Worm (Caenorhabditis elegans) whole organism, L4 larva: ENCODE results near the gene Y43F8B.3.

Source experiments
- F44E2.7 ChIP-seq: fragments of 200-800 bp; sonication (Bioruptor generic); IDR thresholded peaks from 2 replicates; pipeline ENCODE4 v2.1.2; 2022; ENCODE audit warnings: missing genetic modification characterization, missing compliant biosample characterization
- R02D3.7 ChIP-seq: fragments of 150-350 bp; sonication (generic microtip); optimal IDR thresholded peaks from 3 replicates; lab custom pipeline; 2014; ENCODE audit warnings: missing biosample characterization, missing genetic modification characterization
- T20F7.1 ChIP-seq: fragments of 200-800 bp; sonication (Bioruptor generic); optimal IDR thresholded peaks from 2 replicates; lab custom pipeline; 2018; ENCODE audit warnings: mild to moderate bottlenecking, missing genetic modification characterization, missing compliant biosample characterization
- T26A8.4 ChIP-seq: fragments of 200-800 bp; sonication (Bioruptor generic); IDR thresholded peaks from 2 replicates; pipeline ENCODE4 v1.3.6; 2022; ENCODE audit warnings: missing genetic modification characterization, missing compliant biosample characterization
- Y5F2A.4 ChIP-seq: fragments of 200-800 bp; sonication (Bioruptor generic); optimal IDR thresholded peaks from 2 replicates; lab custom pipeline; 2018; ENCODE audit warnings: mild to moderate bottlenecking, missing genetic modification characterization, missing compliant biosample characterization
- Y75B8A.6 ChIP-seq: fragments of 200-800 bp; sonication (Bioruptor generic); IDR thresholded peaks from 2 replicates; pipeline ENCODE4 v1.3.6; 2022; ENCODE audit warnings: missing genetic modification reagents, missing genetic modification characterization, missing compliant biosample characterization
- aly-2 ChIP-seq: sonication (generic microtip); optimal IDR thresholded peaks from 2 replicates; lab custom pipeline; 2018; ENCODE audit warnings: missing biosample characterization, missing genetic modification characterization
- ama-1 ChIP-seq: fragments of 150-350 bp; optimal IDR thresholded peaks from 2 replicates; lab custom pipeline; 2014; ENCODE audit warnings: inconsistent platforms, mixed read lengths
- ceh-20 ChIP-seq: fragments of 200-800 bp; sonication (Bioruptor generic); IDR thresholded peaks from 2 replicates; pipeline ENCODE4 v1.3.6; 2022; ENCODE audit warnings: missing genetic modification reagents, missing genetic modification characterization, missing compliant biosample characterization
- ceh-28 ChIP-seq: fragments of 150-350 bp; optimal IDR thresholded peaks from 2 replicates; lab custom pipeline; 2014; ENCODE audit warnings: missing biosample characterization, missing genetic modification reagents, missing genetic modification characterization
- ceh-32 ChIP-seq: sonication (generic microtip); optimal IDR thresholded peaks from 2 replicates; lab custom pipeline; 2016; ENCODE audit warnings: mild to moderate bottlenecking, missing genetic modification characterization, missing compliant biosample characterization; ENCODE audit not compliant: poor library complexity
- daf-16 ChIP-seq, 3 experiments: sonication (generic microtip); optimal IDR thresholded peaks; 2 replicates each; lab custom pipeline; 2016 to 2017; ENCODE audit warnings: missing genetic modification characterization in 3 of 3, missing genetic modification reagents in 3 of 3, mild to moderate bottlenecking in 2 of 3, missing compliant biosample characterization in 2 of 3, missing biosample characterization in 1 of 3, moderate library complexity in 1 of 3
- daf-19 ChIP-seq: fragments of 200-800 bp; sonication (Bioruptor generic); conservative IDR thresholded peaks from 2 replicates; pipeline ENCODE4 v1.3.6; 2022; ENCODE audit warnings: missing genetic modification characterization, missing compliant biosample characterization
- dmd-9 ChIP-seq: fragments of 200-800 bp; sonication (Bioruptor generic); IDR thresholded peaks from 2 replicates; pipeline ENCODE4 v1.3.6; 2022; ENCODE audit warnings: missing genetic modification reagents, missing genetic modification characterization, missing compliant biosample characterization
- fkh-10 ChIP-seq: fragments of 150-350 bp; optimal IDR thresholded peaks from 2 replicates; lab custom pipeline; 2014; ENCODE audit warnings: missing biosample characterization, missing genetic modification reagents, missing genetic modification characterization
- fos-1 ChIP-seq: fragments of 150-350 bp; optimal IDR thresholded peaks from 2 replicates; lab custom pipeline; 2014; ENCODE audit warnings: missing biosample characterization, missing genetic modification characterization
- hif-1 ChIP-seq, 2 experiments: sonication (generic microtip); optimal IDR thresholded peaks; 2 replicates each; lab custom pipeline; 2016 to 2017; ENCODE audit warnings: missing compliant biosample characterization in 2 of 2, missing genetic modification characterization in 2 of 2, missing genetic modification reagents in 2 of 2, missing genotype in 2 of 2, mild to moderate bottlenecking in 1 of 2
- hlh-11 ChIP-seq: fragments of 200-800 bp; sonication (Bioruptor generic); optimal IDR thresholded peaks from 2 replicates; lab custom pipeline; 2018; ENCODE audit warnings: mild to moderate bottlenecking, missing genetic modification characterization, missing compliant biosample characterization
- hlh-30 ChIP-seq: sonication (generic microtip); optimal IDR thresholded peaks from 2 replicates; lab custom pipeline; 2017; ENCODE audit warnings: antibody characterized with exemption, mild to moderate bottlenecking, missing genetic modification characterization, missing compliant biosample characterization; ENCODE audit not compliant: insufficient read depth
- jun-1 ChIP-seq: fragments of 150-350 bp; optimal IDR thresholded peaks from 2 replicates; lab custom pipeline; 2014; ENCODE audit warnings: missing biosample characterization, missing genetic modification reagents, missing genetic modification characterization
- lim-7 ChIP-seq: fragments of 200-800 bp; sonication (Bioruptor generic); IDR thresholded peaks from 2 replicates; pipeline ENCODE4 v1.3.6; 2022; ENCODE audit warnings: missing genetic modification characterization, missing compliant biosample characterization
- lin-29 ChIP-seq: fragments of 200-800 bp; sonication (Bioruptor generic); IDR thresholded peaks from 2 replicates; pipeline ENCODE4 v1.3.6; 2022; ENCODE audit warnings: missing genetic modification reagents, missing genetic modification characterization, missing compliant biosample characterization
- lin-38 ChIP-seq: fragments of 200-800 bp; sonication (Bioruptor generic); IDR thresholded peaks from 2 replicates; pipeline ENCODE4 v1.3.6; 2022; ENCODE audit warnings: missing genetic modification reagents, missing genetic modification characterization, missing compliant biosample characterization
- lir-3 ChIP-seq: sonication (generic microtip); optimal IDR thresholded peaks from 2 replicates; lab custom pipeline; 2016; ENCODE audit warnings: mild to moderate bottlenecking, missing genetic modification characterization, missing compliant biosample characterization
- madf-5 ChIP-seq, 2 experiments: fragments of 200-800 bp; sonication (Bioruptor generic); IDR thresholded peaks; 2 replicates each; pipeline ENCODE4 v1.3.6; 2022; ENCODE audit warnings: missing compliant biosample characterization in 2 of 2, missing genetic modification characterization in 2 of 2
- madf-9 ChIP-seq: fragments of 200-800 bp; sonication (Bioruptor generic); conservative IDR thresholded peaks from 2 replicates; pipeline ENCODE4 v1.3.6; 2022; ENCODE audit warnings: missing genetic modification reagents, missing genetic modification characterization, missing compliant biosample characterization
- mdt-29 ChIP-seq: fragments of 200-800 bp; sonication (Bioruptor generic); IDR thresholded peaks from 2 replicates; pipeline ENCODE4 v1.3.6; 2022; ENCODE audit warnings: missing genetic modification reagents, missing genetic modification characterization, missing compliant biosample characterization
- mes-2 ChIP-seq: sonication (generic microtip); optimal IDR thresholded peaks from 2 replicates; lab custom pipeline; 2016; ENCODE audit warnings: missing genotype, mild to moderate bottlenecking, missing genetic modification characterization, missing compliant biosample characterization; ENCODE audit not compliant: poor library complexity, severe bottlenecking
- nhr-102 ChIP-seq: sonication (generic microtip); optimal IDR thresholded peaks from 2 replicates; lab custom pipeline; 2016; ENCODE audit warnings: mild to moderate bottlenecking, missing genetic modification characterization, moderate library complexity, missing compliant biosample characterization
- nhr-25 ChIP-seq: sonication (generic microtip); optimal IDR thresholded peaks from 2 replicates; lab custom pipeline; 2017; ENCODE audit warnings: missing genetic modification characterization, mild to moderate bottlenecking, missing compliant biosample characterization, antibody characterized with exemption, moderate library complexity, borderline replicate concordance; ENCODE audit not compliant: insufficient read depth
- php-3 ChIP-seq: fragments of 200-800 bp; sonication (Bioruptor generic); IDR thresholded peaks from 2 replicates; pipeline ENCODE4 v1.3.6; 2022; ENCODE audit warnings: missing genetic modification reagents, missing genetic modification characterization, missing compliant biosample characterization
- rbr-2 ChIP-seq: sonication (generic microtip); optimal IDR thresholded peaks from 2 replicates; lab custom pipeline; 2016; ENCODE audit warnings: missing genotype, missing genetic modification characterization, missing compliant biosample characterization
- saeg-2 ChIP-seq: fragments of 200-800 bp; sonication (Bioruptor generic); IDR thresholded peaks from 2 replicates; pipeline ENCODE4 v1.3.6; 2022; ENCODE audit warnings: missing genetic modification reagents, missing genetic modification characterization, missing compliant biosample characterization
- sdz-12 ChIP-seq: fragments of 200-800 bp; sonication (Bioruptor generic); optimal IDR thresholded peaks from 2 replicates; lab custom pipeline; 2018; ENCODE audit warnings: mild to moderate bottlenecking, missing genetic modification characterization, missing compliant biosample characterization
- set-16 ChIP-seq: fragments of 200-800 bp; sonication (Bioruptor generic); IDR thresholded peaks from 2 replicates; pipeline ENCODE4 v1.3.6; 2022; ENCODE audit warnings: missing genetic modification reagents, missing genetic modification characterization, missing compliant biosample characterization
- skn-1 ChIP-seq: fragments of 150-350 bp; optimal IDR thresholded peaks from 2 replicates; lab custom pipeline; 2014; ENCODE audit warnings: missing biosample characterization, missing genetic modification characterization
- snpc-1.2 ChIP-seq: fragments of 200-800 bp; sonication (Bioruptor generic); IDR thresholded peaks from 2 replicates; pipeline ENCODE4 v1.3.6; 2022; ENCODE audit warnings: missing genetic modification reagents, missing genetic modification characterization, missing compliant biosample characterization
- spr-1 ChIP-seq: sonication (generic microtip); optimal IDR thresholded peaks from 2 replicates; lab custom pipeline; 2016; ENCODE audit warnings: mild to moderate bottlenecking, missing genetic modification characterization, missing compliant biosample characterization
- spr-3 ChIP-seq: fragments of 200-800 bp; sonication (Bioruptor generic); optimal IDR thresholded peaks from 2 replicates; lab custom pipeline; 2018; ENCODE audit warnings: mild to moderate bottlenecking, missing genetic modification characterization, missing compliant biosample characterization
- tag-97 ChIP-seq: fragments of 200-800 bp; sonication (Bioruptor generic); IDR thresholded peaks from 2 replicates; pipeline ENCODE4 v1.3.6; 2022; ENCODE audit warnings: missing genetic modification characterization, missing compliant biosample characterization
- tra-1 ChIP-seq: fragments of 200-800 bp; sonication (Bioruptor generic); IDR thresholded peaks from 2 replicates; pipeline ENCODE4 v1.3.6; 2022; ENCODE audit warnings: missing genetic modification reagents, missing genetic modification characterization, missing compliant biosample characterization
- unc-62 ChIP-seq, 3 experiments: fragments of 150-350 bp in 1 of 3; sonication (generic microtip); optimal IDR thresholded peaks in 2 of 3; peaks in 1 of 3; 1 replicate in 1 of 3; 2 replicates in 2 of 3; lab custom pipeline; 2014 to 2017; ENCODE audit warnings: missing biosample characterization in 3 of 3, missing genetic modification characterization in 3 of 3, missing genetic modification reagents in 3 of 3, missing genotype in 1 of 3
- zag-1 ChIP-seq: fragments of 150-350 bp; optimal IDR thresholded peaks from 2 replicates; lab custom pipeline; 2014; ENCODE audit warnings: missing biosample characterization, missing genetic modification characterization
- zfp-2 ChIP-seq: sonication (generic microtip); optimal IDR thresholded peaks from 2 replicates; lab custom pipeline; 2016; ENCODE audit warnings: mild to moderate bottlenecking, missing genetic modification characterization, missing compliant biosample characterization
- zfp-3 ChIP-seq: fragments of 200-800 bp; sonication (Bioruptor generic); conservative IDR thresholded peaks from 2 replicates; pipeline ENCODE4 v1.3.6; 2022; ENCODE audit warnings: missing genetic modification reagents, missing genetic modification characterization, missing compliant biosample characterization
- zip-11 ChIP-seq: fragments of 200-800 bp; sonication (Bioruptor generic); IDR thresholded peaks from 2 replicates; pipeline ENCODE4 v1.3.6; 2022; ENCODE audit warnings: missing genetic modification characterization, missing compliant biosample characterization
- ztf-11 ChIP-seq: fragments of 150-350 bp; optimal IDR thresholded peaks from 2 replicates; lab custom pipeline; 2014; ENCODE audit warnings: missing biosample characterization, missing genetic modification characterization
- ztf-7 ChIP-seq: fragments of 150-350 bp; optimal IDR thresholded peaks from 2 replicates; lab custom pipeline; 2014; ENCODE audit warnings: missing biosample characterization, missing genetic modification characterization

Y43F8B.3 gene

DNA sequence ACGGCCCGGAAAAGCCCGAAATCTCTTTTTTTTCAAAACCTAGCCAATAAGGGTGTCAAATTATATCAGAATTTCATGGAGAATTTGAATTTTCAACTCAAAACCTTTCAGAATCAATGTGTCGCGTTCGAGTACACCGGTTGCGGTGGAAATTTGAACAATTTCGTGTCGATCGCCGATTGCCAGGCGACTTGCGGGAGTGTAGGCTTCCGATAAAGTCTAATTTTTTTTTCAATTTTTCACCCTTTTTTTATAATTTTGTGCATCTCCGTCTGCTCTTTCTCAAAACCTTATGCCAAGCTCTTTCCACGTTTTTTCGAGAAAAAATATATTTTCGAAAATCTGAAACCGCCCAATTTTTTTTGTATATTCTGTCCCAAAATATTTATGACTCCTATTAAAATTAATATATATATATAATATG is 16.6 kb downstream of the Y43F8B.3 start (continued):
- TF ChIP-seq F44E2.7 (0 out of 2 replicates have a peak, but pooled peaks have one; percentile 4), ztf-7 (tag; lab: Kevin White, UChicago) (no peak), lin-29 (GFP tag; lab: Robert Waterston, UW) (0 out of 2 replicates have a peak, but pooled peaks have one; percentile 8), zag-1 (tag; lab: Kevin White, UChicago) (no peak), zfp-2 (tag; lab: Kevin White, UChicago) (no peak), jun-1 (tag; lab: Kevin White, UChicago) (no peak), T20F7.1 (GFP tag; lab: Kevin White, UChicago) (no peak), dmd-9 (GFP tag; lab: Robert Waterston, UW) (no peak), ceh-20 (peak; percentile 73), daf-16 (GFP tag; optimal IDR thresholded peaks at IDR 0.05; lab: Kevin White, UChicago) (no peak), daf-16 (tag; optimal IDR thresholded peaks at IDR 0.05; lab: Kevin White, UChicago) (no peak), sdz-12 (no peak), madf-5 (GFP tag; IDR thresholded peaks at IDR 0.05; lab: Robert Waterston, UW) (no peak), unc-62 (GFP tag; optimal IDR thresholded peaks at IDR 0.05 in 1 of 2; lab: Kevin White, UChicago) (no peak), unc-62 (tag; optimal IDR thresholded peaks at IDR 0.05; lab: Kevin White, UChicago) (no peak), ceh-32 (tag; lab: Kevin White, UChicago) (no peak), spr-1 (tag; lab: Kevin White, UChicago) (peak; percentile 40), tag-97 (no peak), madf-9 (GFP tag; lab: Robert Waterston, UW) (peak; percentile 54), nhr-25 (tag; lab: Kevin White, UChicago) (no peak), spr-3 (GFP tag; lab: Kevin White, UChicago) (peak; percentile 33), mes-2 (tag; lab: Kevin White, UChicago) (peak; percentile 17), T26A8.4 (GFP tag; lab: Robert Waterston, UW) (peak; percentile 96), daf-19 (no peak), Y5F2A.4 (GFP tag; lab: Kevin White, UChicago) (peak; percentile 66), aly-2 (tag; lab: Kevin White, UChicago) (no peak), fos-1 (tag; lab: Kevin White, UChicago) (no peak), nhr-102 (peak; percentile 45), ztf-11 (tag; lab: Kevin White, UChicago) (no peak), snpc-1.2 (peak; percentile 77; the same call in 1 of the 2 replicates), php-3 (GFP tag; lab: Robert Waterston, UW) (peak; percentile 86), set-16 (no peak), lir-3 (tag; lab: Kevin White, UChicago) (no peak), tra-1 (GFP tag; lab: Robert Waterston, UW) (peak; percentile 37; the same call in 1 of the 2 replicates), ceh-28 (tag; lab: Kevin White, UChicago) (no peak), hlh-11 (peak; percentile 31), zfp-3 (GFP tag; lab: Robert Waterston, UW) (peak; percentile 81; the same call in 1 of the 2 replicates), mdt-29 (GFP tag; lab: Robert Waterston, UW) (0 out of 2 replicates have a peak, but pooled peaks have one; percentile 58), lim-7 (GFP tag; lab: Robert Waterston, UW) (0 out of 2 replicates have a peak, but pooled peaks have one; percentile 37)

- TF ChIP-seq ceh-20 (no peak), fkh-10 (GFP tag; lab: Kevin White, UChicago) (no peak), Y75B8A.6 (GFP tag; lab: Robert Waterston, UW) (peak; percentile 81; the same call in 1 of the 2 replicates), rbr-2 (tag; lab: Kevin White, UChicago) (no peak), hif-1 (tag; optimal IDR thresholded peaks at IDR 0.05; lab: Kevin White, UChicago) (peak in 1 of 2 experiments; percentile 10), nhr-25 (tag; lab: Kevin White, UChicago) (no peak), ceh-28 (tag; lab: Kevin White, UChicago) (no peak), R02D3.7 (tag; lab: Kevin White, UChicago) (no peak), sdz-12 (peak; percentile 67), hlh-30 (no peak), unc-62 (GFP tag; optimal IDR thresholded peaks at IDR 0.05 in 1 of 2; lab: Kevin White, UChicago) (no peak), unc-62 (tag; optimal IDR thresholded peaks at IDR 0.05; lab: Kevin White, UChicago) (no peak), lin-38 (GFP tag; lab: Robert Waterston, UW) (no peak), ama-1 (lab: Kevin White, UChicago) (peak; percentile 15), saeg-2 (no peak), skn-1 (no peak), zip-11 (GFP tag; lab: Robert Waterston, UW) (no peak; the same call in 1 of the 2 replicates), ztf-7 (tag; lab: Kevin White, UChicago) (no peak), spr-1 (tag; lab: Kevin White, UChicago) (no peak), T26A8.4 (GFP tag; lab: Robert Waterston, UW) (no peak; the same call in 1 of the 2 replicates)
Measured at ce11 chrV:19520130-19520529, 17.2 kb downstream of the Y43F8B.3 start.
